Worm (Caenorhabditis elegans) whole organism, L3 larva: Measurements from ENCODE around the gene clec-126.

ENCODE experiments used
- ama-1 ChIP-seq: fragments of 150-350 bp; optimal IDR thresholded peaks from 2 replicates; lab custom pipeline; 2018
- ceh-28 ChIP-seq: fragments of 150-350 bp; optimal IDR thresholded peaks from 2 replicates; lab custom pipeline; 2014; ENCODE audit warnings: missing biosample characterization, missing genetic modification reagents, missing genetic modification characterization
- ceh-9 ChIP-seq: sonication (generic microtip); optimal IDR thresholded peaks from 2 replicates; lab custom pipeline; 2018; ENCODE audit warnings: missing biosample characterization, missing genetic modification characterization
- daf-12 ChIP-seq: fragments of 150-350 bp; optimal IDR thresholded peaks from 2 replicates; lab custom pipeline; 2014; ENCODE audit warnings: missing biosample characterization, missing genetic modification reagents, missing genetic modification characterization
- egl-27 ChIP-seq: sonication (generic microtip); optimal IDR thresholded peaks from 4 replicates; lab custom pipeline; 2017; ENCODE audit warnings: missing biosample characterization, missing genetic modification reagents, missing genetic modification characterization
- egl-5 ChIP-seq: fragments of 150-350 bp; optimal IDR thresholded peaks from 2 replicates; lab custom pipeline; 2017; ENCODE audit warnings: missing biosample characterization, missing genetic modification reagents, missing genetic modification characterization, inconsistent platforms
- elt-1 ChIP-seq: fragments of 150-350 bp; optimal IDR thresholded peaks from 2 replicates; lab custom pipeline; 2014; ENCODE audit warnings: missing biosample characterization, missing genetic modification characterization
- elt-2 ChIP-seq: sonication (generic microtip); optimal IDR thresholded peaks from 2 replicates; lab custom pipeline; 2016; ENCODE audit warnings: missing genetic modification reagents, mild to moderate bottlenecking, missing genetic modification characterization, missing compliant biosample characterization
- elt-3 ChIP-seq, 3 experiments: fragments of 150-350 bp in 1 of 3; sonication (generic microtip) in 2 of 3; optimal IDR thresholded peaks; 2 replicates in 2 of 3; 4 replicates in 1 of 3; lab custom pipeline; 2014 to 2017; ENCODE audit warnings: missing biosample characterization in 3 of 3, missing genetic modification characterization in 3 of 3
- eor-1 ChIP-seq, 2 experiments: fragments of 150-350 bp; optimal IDR thresholded peaks; 2 replicates each; lab custom pipeline; 2014 to 2018; ENCODE audit warnings: missing biosample characterization in 2 of 2, missing genetic modification characterization in 2 of 2
- fkh-10 ChIP-seq: sonication (generic microtip); optimal IDR thresholded peaks from 2 replicates; lab custom pipeline; 2017; ENCODE audit warnings: missing biosample characterization, missing genetic modification reagents, missing genetic modification characterization
- fkh-2 ChIP-seq: fragments of 150-350 bp; optimal IDR thresholded peaks from 2 replicates; lab custom pipeline; 2014; ENCODE audit warnings: missing biosample characterization, missing genetic modification reagents, missing genetic modification characterization
- fos-1 ChIP-seq: fragments of 150-350 bp; optimal IDR thresholded peaks from 2 replicates; lab custom pipeline; 2014; ENCODE audit warnings: missing biosample characterization, missing genetic modification characterization
- hmg-11 ChIP-seq: sonication (generic microtip); optimal IDR thresholded peaks from 2 replicates; lab custom pipeline; 2016; ENCODE audit warnings: missing genetic modification characterization, missing compliant biosample characterization
- jun-1 ChIP-seq: fragments of 150-350 bp; optimal IDR thresholded peaks from 2 replicates; lab custom pipeline; 2014; ENCODE audit warnings: missing biosample characterization, missing genetic modification reagents, missing genetic modification characterization
- lin-15B ChIP-seq: fragments of 150-350 bp; optimal IDR thresholded peaks from 2 replicates; lab custom pipeline; 2014; ENCODE audit warnings: missing biosample characterization, missing genetic modification characterization
- lin-39 ChIP-seq: fragments of 150-350 bp; optimal IDR thresholded peaks from 2 replicates; lab custom pipeline; 2018; ENCODE audit warnings: missing biosample characterization, missing genetic modification reagents, missing genetic modification characterization
- lsy-12 ChIP-seq: sonication (generic microtip); optimal IDR thresholded peaks from 2 replicates; lab custom pipeline; 2016; ENCODE audit warnings: mild to moderate bottlenecking, missing genetic modification characterization, missing compliant biosample characterization
- mml-1 ChIP-seq: fragments of 150-350 bp; sonication (generic microtip); optimal IDR thresholded peaks from 3 replicates; lab custom pipeline; 2014; ENCODE audit warnings: missing biosample characterization, missing genetic modification characterization
- nfya-1 ChIP-seq: sonication (generic microtip); optimal IDR thresholded peaks from 2 replicates; lab custom pipeline; 2017; ENCODE audit warnings: missing genetic modification characterization, mild to moderate bottlenecking, missing compliant biosample characterization, antibody characterized with exemption, moderate library complexity; ENCODE audit not compliant: insufficient read depth
- nhr-12 ChIP-seq: fragments of 150-350 bp; optimal IDR thresholded peaks from 2 replicates; lab custom pipeline; 2014; ENCODE audit warnings: missing biosample characterization, missing genetic modification characterization
- nhr-23 ChIP-seq: fragments of 150-350 bp; optimal IDR thresholded peaks from 2 replicates; lab custom pipeline; 2014; ENCODE audit warnings: missing biosample characterization, missing genetic modification reagents, missing genetic modification characterization
- nhr-237 ChIP-seq: fragments of 150-350 bp; optimal IDR thresholded peaks from 2 replicates; lab custom pipeline; 2014; ENCODE audit warnings: missing biosample characterization, missing genetic modification characterization
- nhr-25 ChIP-seq: sonication (generic microtip); optimal IDR thresholded peaks from 2 replicates; lab custom pipeline; 2017; ENCODE audit warnings: missing biosample characterization, missing genetic modification characterization
- nhr-28 ChIP-seq: fragments of 150-350 bp; optimal IDR thresholded peaks from 2 replicates; lab custom pipeline; 2014; ENCODE audit warnings: missing biosample characterization, missing genetic modification characterization
- nhr-43 ChIP-seq: sonication (generic microtip); optimal IDR thresholded peaks from 2 replicates; lab custom pipeline; 2016; ENCODE audit warnings: mild to moderate bottlenecking, missing genetic modification characterization, missing compliant biosample characterization; ENCODE audit not compliant: poor library complexity, severe bottlenecking
- nhr-67 ChIP-seq: fragments of 150-350 bp; optimal IDR thresholded peaks from 2 replicates; lab custom pipeline; 2014; ENCODE audit warnings: missing biosample characterization, missing genetic modification characterization
- nhr-76 ChIP-seq: fragments of 150-350 bp; sonication (generic microtip); optimal IDR thresholded peaks from 5 replicates; lab custom pipeline; 2014; ENCODE audit warnings: missing biosample characterization, missing genetic modification characterization
- nhr-77 ChIP-seq: fragments of 150-350 bp; optimal IDR thresholded peaks from 2 replicates; lab custom pipeline; 2014; ENCODE audit warnings: missing biosample characterization, missing genetic modification characterization
- pqm-1 ChIP-seq: fragments of 150-350 bp; optimal IDR thresholded peaks from 2 replicates; lab custom pipeline; 2017; ENCODE audit warnings: missing biosample characterization, missing genetic modification characterization, inconsistent platforms
- skn-1 ChIP-seq: fragments of 150-350 bp; optimal IDR thresholded peaks from 2 replicates; lab custom pipeline; 2014; ENCODE audit warnings: missing biosample characterization, missing genetic modification characterization
- snpc-4 ChIP-seq: fragments of 150-350 bp; optimal IDR thresholded peaks from 2 replicates; lab custom pipeline; 2014; ENCODE audit warnings: missing biosample characterization, missing genetic modification characterization
- tbx-2 ChIP-seq: sonication (generic microtip); optimal IDR thresholded peaks from 2 replicates; lab custom pipeline; 2016; ENCODE audit warnings: mild to moderate bottlenecking, missing genetic modification characterization, missing compliant biosample characterization
- unc-39 ChIP-seq: sonication (generic microtip); optimal IDR thresholded peaks from 4 replicates; lab custom pipeline; 2017; ENCODE audit warnings: missing biosample characterization, missing genetic modification characterization
- unc-62 ChIP-seq: fragments of 150-350 bp; sonication (generic microtip); optimal IDR thresholded peaks from 4 replicates; lab custom pipeline; 2014; ENCODE audit warnings: missing biosample characterization, missing genetic modification reagents, missing genetic modification characterization
- zag-1 ChIP-seq: fragments of 150-350 bp; optimal IDR thresholded peaks from 2 replicates; lab custom pipeline; 2014; ENCODE audit warnings: missing biosample characterization, missing genetic modification characterization
- ztf-11 ChIP-seq: fragments of 150-350 bp; optimal IDR thresholded peaks from 2 replicates; lab custom pipeline; 2014; ENCODE audit warnings: missing biosample characterization, missing genetic modification characterization
- ztf-4 ChIP-seq: fragments of 150-350 bp; optimal IDR thresholded peaks from 2 replicates; lab custom pipeline; 2014; ENCODE audit warnings: missing biosample characterization, missing genetic modification characterization

The clec-126 gene

DNA sequence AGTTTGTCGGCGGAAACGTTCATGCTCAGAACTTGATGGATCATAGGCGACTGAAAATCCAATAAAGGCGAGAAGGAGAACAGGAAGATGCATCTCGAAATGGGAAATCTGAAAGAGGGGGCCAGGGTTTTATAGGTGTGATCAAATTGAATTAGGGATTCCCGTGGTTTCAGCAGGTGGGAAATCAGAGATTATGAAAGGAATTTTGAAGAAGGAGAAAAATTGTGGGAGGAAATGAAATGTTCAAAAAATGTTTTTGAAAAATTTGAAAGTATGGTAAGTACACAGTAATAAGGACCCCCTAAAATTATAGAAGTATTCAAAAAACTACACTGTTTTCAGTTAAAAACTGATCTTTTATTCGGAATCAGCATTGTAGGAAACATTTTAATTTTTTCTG lies 48.7 kb upstream of the clec-126 start, which contains the start of gene Y49F6B.20:
Y49F6B.20 (minus strand) TSS at position 101 of the 400 bp plus-strand sequence.
- TF ChIP-seq elt-1 (tag; lab: Kevin White, UChicago) (no peak), snpc-4 (tag; lab: Kevin White, UChicago) (no peak), nhr-28 (tag; lab: Kevin White, UChicago) (no peak), egl-5 (tag; lab: Kevin White, UChicago) (no peak), ceh-9 (tag; lab: Kevin White, UChicago) (no peak), fos-1 (tag; lab: Kevin White, UChicago) (no peak), mml-1 (tag; lab: Kevin White, UChicago) (no peak), ceh-28 (tag; lab: Kevin White, UChicago) (no peak), lsy-12 (tag; lab: Kevin White, UChicago) (no peak), pqm-1 (tag; lab: Kevin White, UChicago) (no peak), nhr-12 (tag; lab: Kevin White, UChicago) (no peak), nhr-25 (tag; lab: Kevin White, UChicago) (no peak)

DNA sequence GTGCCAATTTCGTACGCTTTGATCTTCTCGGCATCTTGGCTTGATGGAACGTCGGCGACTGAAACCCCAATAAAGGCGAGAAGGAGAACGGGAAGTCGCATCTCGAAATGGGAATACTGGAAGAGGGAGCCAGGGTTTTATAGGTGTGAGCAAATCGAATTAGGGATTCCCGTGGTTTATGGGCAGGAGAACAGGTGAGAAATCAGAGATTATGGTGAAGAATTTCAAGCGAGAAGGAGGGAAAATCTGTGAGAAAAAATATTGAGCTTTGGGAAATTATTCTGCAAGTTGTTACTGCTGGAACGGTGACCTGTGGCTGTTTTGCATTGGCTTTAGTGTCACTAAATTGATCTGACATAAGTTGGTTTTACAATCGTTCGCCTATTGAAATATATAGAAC lies 47.7 kb upstream of the clec-126 start, which contains the start of gene Y49F6B.13:
Y49F6B.13 (minus strand) TSS at position 101 of the 400 bp plus-strand sequence.
- TF ChIP-seq ztf-11 (tag; lab: Kevin White, UChicago), result no peak

DNA sequence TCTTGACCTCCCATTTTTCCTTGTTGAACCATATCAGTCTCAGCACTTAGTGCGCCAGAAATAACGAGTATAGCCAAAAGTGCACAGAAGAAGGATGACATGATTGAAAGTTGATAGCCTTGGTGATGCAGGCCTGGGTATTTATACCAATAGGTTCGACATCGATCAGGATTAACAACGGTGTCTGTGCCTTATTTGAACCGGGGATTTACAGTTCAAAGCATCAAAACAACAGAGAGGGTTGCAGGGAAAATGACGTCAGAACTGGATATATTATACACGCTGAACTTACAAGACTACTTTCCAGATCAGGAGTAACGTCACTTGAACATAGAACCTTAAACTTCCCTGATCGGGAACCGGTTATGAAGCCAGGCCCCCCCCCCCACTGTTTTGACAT lies 47.0 kb upstream of the clec-126 start, which contains the start of gene Y49F6B.12:
Y49F6B.12 (minus strand) TSS at position 101 of the 400 bp plus-strand sequence.
- TF ChIP-seq nhr-237 (tag; lab: Kevin White, UChicago) (no peak), fkh-10 (GFP tag; lab: Kevin White, UChicago) (no peak), nhr-67 (no peak), skn-1 (tag; lab: Kevin White, UChicago) (no peak), unc-62 (GFP tag; lab: Kevin White, UChicago) (no peak), ztf-4 (no peak), ama-1 (no peak), jun-1 (no peak), pqm-1 (tag; lab: Kevin White, UChicago) (no peak), nhr-77 (tag; lab: Kevin White, UChicago) (no peak), nhr-43 (tag; lab: Kevin White, UChicago) (no peak)

DNA sequence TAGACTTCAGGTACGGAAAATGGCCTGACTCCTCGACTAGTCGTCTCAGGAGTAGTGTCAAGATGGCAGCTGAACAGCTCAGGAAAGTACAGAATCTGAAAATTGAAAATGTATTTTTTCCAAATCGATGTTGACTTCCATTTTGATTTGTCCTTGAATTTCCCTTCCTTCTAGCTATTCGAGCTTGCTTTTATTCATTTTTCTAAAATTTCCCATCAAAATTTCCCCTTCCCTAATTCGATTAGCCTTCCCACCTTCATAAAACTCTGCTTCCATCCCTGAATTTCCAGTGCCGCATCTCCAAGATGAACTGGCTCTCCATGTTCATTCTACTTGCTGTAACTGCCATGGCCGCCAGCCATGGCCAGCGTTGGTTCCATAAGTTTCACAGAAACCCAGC lies 46.5 kb upstream of the clec-126 start, which contains the start of gene Y49F6B.6:
Y49F6B.6 (plus strand) TSS at position 301 of the 400 bp plus-strand sequence.
- TF ChIP-seq nhr-43 (tag; lab: Kevin White, UChicago), result no peak
- no peak for TF ChIP-seq unc-39 (tag; lab: Kevin White, UChicago)
- no peak for TF ChIP-seq pqm-1 (tag; lab: Kevin White, UChicago)
- no peak for TF ChIP-seq lin-39
- no peak for TF ChIP-seq nhr-76 (tag; lab: Kevin White, UChicago)
- no peak for TF ChIP-seq snpc-4 (tag; lab: Kevin White, UChicago)
- TF ChIP-seq egl-5 (tag; lab: Kevin White, UChicago), result no peak
- TF ChIP-seq daf-12 (tag; lab: Kevin White, UChicago), result no peak
- no peak for TF ChIP-seq elt-3 (tag; optimal IDR thresholded peaks at IDR 0.05; lab: Kevin White, UChicago)
- TF ChIP-seq nfya-1 (tag; lab: Kevin White, UChicago), result no peak
- TF ChIP-seq fkh-2, result no peak
- no peak for TF ChIP-seq elt-2 (tag; lab: Kevin White, UChicago)
- no peak for TF ChIP-seq nhr-25 (tag; lab: Kevin White, UChicago)
- no peak for TF ChIP-seq eor-1 (tag; optimal IDR thresholded peaks at IDR 0.05; lab: Kevin White, UChicago)
- no peak for TF ChIP-seq zag-1 (tag; lab: Kevin White, UChicago)
- no peak for TF ChIP-seq lsy-12 (tag; lab: Kevin White, UChicago)

ce11 chrII:3473744-3474143 lies 45.5 kb upstream of the clec-126 start, which contains the start of gene sdz-32:
sdz-32 (plus strand) TSS chrII:3474044.
- TF ChIP-seq lin-15B (tag; lab: Kevin White, UChicago), result no peak
- TF ChIP-seq fos-1 (tag; lab: Kevin White, UChicago), result no peak
- TF ChIP-seq fkh-2, result no peak
- TF ChIP-seq tbx-2 (tag; lab: Kevin White, UChicago), result no peak
- TF ChIP-seq nhr-23 (tag; lab: Kevin White, UChicago), result no peak
- TF ChIP-seq lin-39, result no peak
- no peak for TF ChIP-seq egl-27 (tag; lab: Kevin White, UChicago)
- no peak for TF ChIP-seq ama-1
- TF ChIP-seq nhr-25 (tag; lab: Kevin White, UChicago), result no peak
- no peak for TF ChIP-seq lsy-12 (tag; lab: Kevin White, UChicago)
- no peak for TF ChIP-seq hmg-11 (tag; lab: Kevin White, UChicago)
- no peak for TF ChIP-seq zag-1 (tag; lab: Kevin White, UChicago)
- no peak for TF ChIP-seq fkh-10 (GFP tag; lab: Kevin White, UChicago)
